Fruit fly (Drosophila melanogaster): Measurements from ENCODE around the gene MetRS-m.
A peak's percentile ranks its signal among the peaks of the same experiment; 100 is the strongest.

MetRS-m gene

DNA sequence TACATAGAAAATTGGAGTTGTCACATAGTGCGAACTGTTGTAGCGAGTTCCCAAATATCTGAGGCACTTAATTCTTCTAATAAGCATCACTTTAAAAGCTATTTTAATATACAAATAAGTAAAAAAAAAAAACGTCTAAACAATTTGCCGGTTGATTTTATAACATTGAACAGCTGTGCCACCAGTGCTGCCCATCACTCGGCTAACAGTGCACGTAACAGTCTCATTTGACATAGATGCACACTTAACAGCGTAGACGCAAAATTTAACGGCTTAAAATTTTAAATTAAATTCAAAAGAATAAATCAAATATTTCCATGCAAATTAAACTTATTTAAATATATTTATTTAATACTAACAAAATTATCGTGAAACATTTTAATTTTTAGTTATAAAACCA, at the start of gene MetRS-m:
Gene MetRS-m (minus strand): TSS at position 171 of the 400 bp plus-strand sequence.
- TF ChIP-seq E2f2 (GFP tag; IDR thresholded peaks at IDR 0.05) (peak; percentile 59; the same call in 1 of the 2 replicates), crp (GFP tag; optimal IDR thresholded peaks at IDR 0.05) (peak; percentile 32 to 87), CG8359 (GFP tag; optimal IDR thresholded peaks at IDR 0.05; ENCODE audit: borderline replicate concordance) (no peak), HLH3B (GFP tag; IDR thresholded peaks at IDR 0.05) (no peak), Asciz (GFP tag; optimal IDR thresholded peaks at IDR 0.05) (no peak), Myb (GFP tag; optimal IDR thresholded peaks at IDR 0.05) (peak; percentile 63), eyg (GFP tag; optimal IDR thresholded peaks at IDR 0.05) (no peak), stwl (tag; optimal IDR thresholded peaks at IDR 0.05) (peak; percentile 58), CG9215 (GFP tag; IDR thresholded peaks at IDR 0.05) (no peak), pzg (GFP tag; optimal IDR thresholded peaks at IDR 0.05) (peak; percentile 6), Dp (GFP tag; optimal IDR thresholded peaks at IDR 0.05) (peak; percentile 54), Dek (tag; optimal IDR thresholded peaks at IDR 0.05) (no peak), CG17186 (GFP tag; optimal IDR thresholded peaks at IDR 0.05) (peak; percentile 37), CG13287 (GFP tag; IDR thresholded peaks at IDR 0.05; ENCODE audit: partially characterized antibody) (peak; percentile 18; the same call in 1 of the 2 replicates), oc (tag; optimal IDR thresholded peaks at IDR 0.05) (no peak)

DNA sequence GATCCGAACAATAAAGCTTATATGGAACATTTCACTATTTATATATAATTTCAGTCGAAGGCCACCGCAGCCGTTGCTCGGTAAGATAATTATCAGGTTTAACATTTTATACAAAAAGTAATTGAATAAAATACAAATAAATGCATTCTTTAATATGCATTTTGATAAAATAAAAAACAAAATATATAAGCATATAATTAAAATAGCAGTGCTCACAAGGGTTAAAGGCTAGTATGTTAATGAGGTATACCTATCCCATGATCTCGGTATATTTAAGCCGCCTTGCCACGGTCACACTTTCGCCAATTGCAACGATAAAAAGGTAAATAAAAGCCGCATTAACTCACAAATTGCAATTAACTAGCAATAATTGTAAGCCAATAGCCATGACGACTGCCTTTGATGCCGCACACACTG, 49.0 kb upstream of the MetRS-m start, which contains the start of gene Polr2I:
Gene Polr2I (plus strand): TSS at position 289 of the 417 bp plus-strand sequence.
- peak; percentile 21 for TF ChIP-seq PHDP (tag; optimal IDR thresholded peaks at IDR 0.05)
- peak; percentile 40 for TF ChIP-seq gsb-n (tag; optimal IDR thresholded peaks at IDR 0.05)
- no peak for TF ChIP-seq pnt (GFP tag; optimal IDR thresholded peaks at IDR 0.05)
- TF ChIP-seq Poxn (GFP tag; IDR thresholded peaks at IDR 0.05): no peak
- no peak for TF ChIP-seq ash1 (GFP tag; optimal IDR thresholded peaks at IDR 0.05)
- TF ChIP-seq Dip3 (GFP tag; optimal IDR thresholded peaks at IDR 0.05): no peak
- peak; percentile 54 for TF ChIP-seq CG2712 (tag; optimal IDR thresholded peaks at IDR 0.05)
- TF ChIP-seq CG34376 (GFP tag; optimal IDR thresholded peaks at IDR 0.05): no peak
- TF ChIP-seq exex (tag; optimal IDR thresholded peaks at IDR 0.05): peak; percentile 20
- TF ChIP-seq Hmr (GFP tag; optimal IDR thresholded peaks at IDR 0.05): peak; percentile 35
- no peak for TF ChIP-seq CG11696 (GFP tag; IDR thresholded peaks at IDR 0.05)
- TF ChIP-seq CHES-1-like (GFP tag; optimal IDR thresholded peaks at IDR 0.05): no peak
- TF ChIP-seq zen (tag; optimal IDR thresholded peaks at IDR 0.05): peak; percentile 36
- TF ChIP-seq phol (tag; optimal IDR thresholded peaks at IDR 0.05): peak; percentile 76
- TF ChIP-seq CG15696 (tag; optimal IDR thresholded peaks at IDR 0.05): peak; percentile 26
- no peak for TF ChIP-seq CG4360 (GFP tag; IDR thresholded peaks at IDR 0.05)
- TF ChIP-seq CG3281 (GFP tag; optimal IDR thresholded peaks at IDR 0.05): peak; percentile 22
- TF ChIP-seq chm (GFP tag; IDR thresholded peaks at IDR 0.05): no peak
- TF ChIP-seq trem (tag; optimal IDR thresholded peaks at IDR 0.05): peak; percentile 12
- no peak for TF ChIP-seq ase (GFP tag; IDR thresholded peaks at IDR 0.05)
- TF ChIP-seq Mad (GFP tag; optimal IDR thresholded peaks at IDR 0.05): peak; percentile 12
- no peak for TF ChIP-seq CG10274 (GFP tag; optimal IDR thresholded peaks at IDR 0.05)
- TF ChIP-seq Sin3A (optimal IDR thresholded peaks at IDR 0.05): no peak
- peak; percentile 19; the same call in 1 of the 2 replicates for TF ChIP-seq CG32532 (GFP tag; IDR thresholded peaks at IDR 0.05)
- peak; percentile 37 for TF ChIP-seq MESR4 (GFP tag; optimal IDR thresholded peaks at IDR 0.05)
- TF ChIP-seq lmd (GFP tag; IDR thresholded peaks at IDR 0.05): peak; percentile 26; the same call in 1 of the 2 replicates
- TF ChIP-seq CG10959 (GFP tag; IDR thresholded peaks at IDR 0.05): peak; percentile 88
- no peak for TF ChIP-seq prd (optimal IDR thresholded peaks at IDR 0.05)
- TF ChIP-seq prd (GFP tag; IDR thresholded peaks at IDR 0.05): peak; percentile 46; the same call in 1 of the 3 replicates
- no peak for TF ChIP-seq en (GFP tag; optimal IDR thresholded peaks at IDR 0.05)
- peak; percentile 55 for TF ChIP-seq grau (tag; optimal IDR thresholded peaks at IDR 0.05)
- no peak for TF ChIP-seq CG18764 (GFP tag; optimal IDR thresholded peaks at IDR 0.05)
- TF ChIP-seq cad (GFP tag; optimal IDR thresholded peaks at IDR 0.05): no peak
- no peak for TF ChIP-seq abd-A (tag; optimal IDR thresholded peaks at IDR 0.05)
- no peak for TF ChIP-seq CG4730 (GFP tag; IDR thresholded peaks at IDR 0.05)
- peak; percentile 19 for TF ChIP-seq NfI (GFP tag; optimal IDR thresholded peaks at IDR 0.05)

Measured in whole organism, embryonic.